Fruit fly (Drosophila melanogaster) whole organism, larva: ENCODE measurements around the gene CG13840.

Source experiments
- noc ChIP-seq: fragments of 200-800 bp; sonication (Bioruptor generic); optimal IDR thresholded peaks from 3 replicates; lab custom pipeline; 2019; ENCODE audit warnings: missing biosample characterization, mild to moderate bottlenecking, missing genetic modification characterization, moderate library complexity

The CG13840 gene

dm6 chr3R:22816078-22816436, at the start of gene CG13840:
Gene CG13840, minus strand, starts transcription at chr3R:22816178.
- no peak for TF ChIP-seq noc

- TF ChIP-seq noc = no peak
Observed at dm6 chr3R:22861982-22862381, 46.0 kb upstream of the CG13840 start.

dm6 chr3R:22846202-22846601, 30.2 kb upstream of the CG13840 start, which contains the start of gene CG4704:
Gene CG4704, minus strand, starts transcription at chr3R:22846302.
- TF ChIP-seq noc = no peak

dm6 chr3R:22839257-22839656, 23.3 kb upstream of the CG13840 start:
- TF ChIP-seq noc = no peak

- TF ChIP-seq noc = no peak
Observed at dm6 chr3R:22833416-22833815, 17.4 kb upstream of the CG13840 start.

- TF ChIP-seq noc = no peak
Observed at dm6 chr3R:22822729-22823128, 6.8 kb upstream of the CG13840 start.

- no peak for TF ChIP-seq noc
Observed at dm6 chr3R:22816437-22817173, 627 bp upstream of the CG13840 start.

- no peak for TF ChIP-seq noc
Observed at dm6 chr3R:22810277-22810676, 5.7 kb downstream of the CG13840 start.

dm6 chr3R:22807132-22807531, 8.8 kb downstream of the CG13840 start:
- TF ChIP-seq noc = no peak

dm6 chr3R:22803655-22804341, 12.2 kb downstream of the CG13840 start, which contains the start of gene CG7031:
Gene CG7031, plus strand, starts transcription at chr3R:22804291.
- no peak for TF ChIP-seq noc

- no peak for TF ChIP-seq noc
Observed at dm6 chr3R:22793953-22794352, 22.0 kb downstream of the CG13840 start.

dm6 chr3R:22789106-22789505, 26.9 kb downstream of the CG13840 start:
- TF ChIP-seq noc = no peak

dm6 chr3R:22784674-22785316, 31.2 kb downstream of the CG13840 start:
- no peak for TF ChIP-seq noc

dm6 chr3R:22781412-22781811, 34.6 kb downstream of the CG13840 start:
- peak; percentile 23 for TF ChIP-seq noc

dm6 chr3R:22780135-22780534, 35.8 kb downstream of the CG13840 start:
- no peak for TF ChIP-seq noc

dm6 chr3R:22776457-22776856, 39.5 kb downstream of the CG13840 start:
- TF ChIP-seq noc = no peak

dm6 chr3R:22771670-22772069, 44.3 kb downstream of the CG13840 start, which contains the start of gene CG43095:
Gene CG43095, minus strand, starts transcription at chr3R:22771770.
- TF ChIP-seq noc = no peak

- no peak for TF ChIP-seq noc
Observed at dm6 chr3R:22770887-22771286, 45.1 kb downstream of the CG13840 start, which contains the start of gene CG43094. Gene CG43094, minus strand, starts transcription at chr3R:22770987.
